Worm (Caenorhabditis elegans) whole organism, L1 larva: ENCODE data around the gene mom-2.

Source experiments
- ama-1 ChIP-seq: fragments of 150-350 bp; optimal IDR thresholded peaks from 2 replicates; lab custom pipeline; 2014
- ceh-63 ChIP-seq: fragments of 200-800 bp; sonication (Bioruptor generic); optimal IDR thresholded peaks from 2 replicates; lab custom pipeline; 2018; ENCODE audit warnings: mild to moderate bottlenecking, missing genetic modification characterization, missing compliant biosample characterization
- ceh-82 ChIP-seq, 3 experiments: fragments of 150-350 bp in 1 of 3; sonication (generic microtip) in 2 of 3; optimal IDR thresholded peaks; 2 replicates each; lab custom pipeline; 2014 to 2017; ENCODE audit warnings: missing biosample characterization in 3 of 3, missing genetic modification characterization in 3 of 3
- fkh-10 ChIP-seq: sonication (generic microtip); optimal IDR thresholded peaks from 2 replicates; lab custom pipeline; 2017; ENCODE audit warnings: missing biosample characterization, missing genetic modification reagents, missing genetic modification characterization
- fos-1 ChIP-seq: fragments of 150-350 bp; optimal IDR thresholded peaks from 2 replicates; lab custom pipeline; 2014; ENCODE audit warnings: missing biosample characterization, missing genetic modification characterization
- jun-1 ChIP-seq: fragments of 150-350 bp; optimal IDR thresholded peaks from 2 replicates; lab custom pipeline; 2014; ENCODE audit warnings: missing biosample characterization, missing genetic modification reagents, missing genetic modification characterization
- lin-14 ChIP-seq: fragments of 200-800 bp; sonication (Bioruptor generic); optimal IDR thresholded peaks from 2 replicates; lab custom pipeline; 2018; ENCODE audit warnings: mild to moderate bottlenecking, missing genetic modification characterization, moderate library complexity, missing compliant biosample characterization
- lin-15B ChIP-seq: fragments of 150-350 bp; sonication (generic microtip); optimal IDR thresholded peaks from 3 replicates; lab custom pipeline; 2014; ENCODE audit warnings: missing biosample characterization, missing genetic modification characterization
- nhr-77 ChIP-seq: fragments of 150-350 bp; optimal IDR thresholded peaks from 2 replicates; lab custom pipeline; 2014; ENCODE audit warnings: missing biosample characterization, missing genetic modification characterization
- rnt-1 ChIP-seq: sonication (generic microtip); optimal IDR thresholded peaks from 2 replicates; lab custom pipeline; 2016; ENCODE audit warnings: mild to moderate bottlenecking, missing genetic modification characterization, moderate library complexity, missing compliant biosample characterization
- unc-62 ChIP-seq: fragments of 150-350 bp; optimal IDR thresholded peaks from 2 replicates; lab custom pipeline; 2014; ENCODE audit warnings: missing biosample characterization, missing genetic modification reagents, missing genetic modification characterization

- TF ChIP-seq nhr-77 (tag; lab: Kevin White, UChicago) (no peak), ama-1 (lab: Kevin White, UChicago) (no peak), rnt-1 (tag; lab: Kevin White, UChicago) (no peak), unc-62 (no peak), fkh-10 (GFP tag; lab: Kevin White, UChicago) (no peak), lin-15B (tag; lab: Kevin White, UChicago) (no peak), lin-14 (GFP tag; lab: Kevin White, UChicago) (no peak), ceh-63 (GFP tag; lab: Kevin White, UChicago) (no peak), fos-1 (tag; lab: Kevin White, UChicago) (no peak), jun-1 (tag; lab: Kevin White, UChicago) (no peak), ceh-82 (tag; optimal IDR thresholded peaks at IDR 0.05; lab: Kevin White, UChicago) (no peak)
Observed at ce11 chrV:8349950-8350349, 5.8 kb upstream of the mom-2 start.
